Fruit fly (Drosophila melanogaster): ENCODE data around the gene Sod1.

Sod1 gene

dm6 chr3L:11125636-11126532 lies 12.3 kb upstream of the Sod1 start:
- TF ChIP-seq h (optimal IDR thresholded peaks at IDR 0.05) (no peak), insv (optimal IDR thresholded peaks at IDR 0.05) (no peak), psq (optimal IDR thresholded peaks at IDR 0.05) (no peak), Sin3A (optimal IDR thresholded peaks at IDR 0.05) (no peak), ttk (optimal IDR thresholded peaks at IDR 0.05) (no peak), Myc (optimal IDR thresholded peaks at IDR 0.05) (no peak)

dm6 chr3L:11124841-11125240 lies 11.3 kb upstream of the Sod1 start:
- no peak for TF ChIP-seq Sin3A (optimal IDR thresholded peaks at IDR 0.05)

- TF ChIP-seq h (optimal IDR thresholded peaks at IDR 0.05) = no peak
- no peak for TF ChIP-seq Sin3A (optimal IDR thresholded peaks at IDR 0.05)
- no peak for TF ChIP-seq psq (optimal IDR thresholded peaks at IDR 0.05)
- no peak for TF ChIP-seq insv (optimal IDR thresholded peaks at IDR 0.05)
- no peak for TF ChIP-seq ttk (optimal IDR thresholded peaks at IDR 0.05)
- no peak for TF ChIP-seq Myc (optimal IDR thresholded peaks at IDR 0.05)
These were observed 10.9 kb upstream of the Sod1 start for dm6 chr3L:11124439-11124838.

- TF ChIP-seq Myc (optimal IDR thresholded peaks at IDR 0.05) (no peak), Sin3A (optimal IDR thresholded peaks at IDR 0.05) (no peak), insv (optimal IDR thresholded peaks at IDR 0.05) (no peak), h (optimal IDR thresholded peaks at IDR 0.05) (no peak), ttk (optimal IDR thresholded peaks at IDR 0.05) (no peak), psq (optimal IDR thresholded peaks at IDR 0.05) (no peak)
These were observed 10.2 kb upstream of the Sod1 start for dm6 chr3L:11123598-11124284.

- TF ChIP-seq ttk (optimal IDR thresholded peaks at IDR 0.05) = no peak
- no peak for TF ChIP-seq h (optimal IDR thresholded peaks at IDR 0.05)
- TF ChIP-seq insv (optimal IDR thresholded peaks at IDR 0.05) = no peak
- no peak for TF ChIP-seq psq (optimal IDR thresholded peaks at IDR 0.05)
- TF ChIP-seq Sin3A (optimal IDR thresholded peaks at IDR 0.05) = no peak
- no peak for TF ChIP-seq Myc (optimal IDR thresholded peaks at IDR 0.05)
These were observed 9.5 kb upstream of the Sod1 start, which contains the start of the genes Ufd1 and NaPi-III for dm6 chr3L:11123088-11123487. Gene Ufd1 (minus strand): TSS chr3L:11123216. Gene NaPi-III (plus strand): TSS chr3L:11123348.

dm6 chr3L:11120419-11120958 lies 6.9 kb upstream of the Sod1 start, which contains the start of the genes FoxK and mRpL2:
Gene FoxK (minus strand): TSS chr3L:11120783.
Gene mRpL2 (plus strand): TSS chr3L:11120847.
- no peak for TF ChIP-seq h (optimal IDR thresholded peaks at IDR 0.05)

dm6 chr3L:11119901-11120418 lies 6.4 kb upstream of the Sod1 start:
- no peak for TF ChIP-seq h (optimal IDR thresholded peaks at IDR 0.05)
- no peak for TF ChIP-seq insv (optimal IDR thresholded peaks at IDR 0.05)
- no peak for TF ChIP-seq ttk (optimal IDR thresholded peaks at IDR 0.05)
- TF ChIP-seq Sin3A (optimal IDR thresholded peaks at IDR 0.05) = no peak
- no peak for TF ChIP-seq Myc (optimal IDR thresholded peaks at IDR 0.05)

dm6 chr3L:11119396-11119900 lies 5.9 kb upstream of the Sod1 start:
- no peak for TF ChIP-seq Myc (optimal IDR thresholded peaks at IDR 0.05)
- no peak for TF ChIP-seq psq (optimal IDR thresholded peaks at IDR 0.05)
- TF ChIP-seq insv (optimal IDR thresholded peaks at IDR 0.05) = no peak
- TF ChIP-seq Sin3A (optimal IDR thresholded peaks at IDR 0.05) = no peak
- TF ChIP-seq ttk (optimal IDR thresholded peaks at IDR 0.05) = no peak

- TF ChIP-seq psq (optimal IDR thresholded peaks at IDR 0.05) (no peak), Sin3A (optimal IDR thresholded peaks at IDR 0.05) (no peak), Myc (optimal IDR thresholded peaks at IDR 0.05) (no peak), h (optimal IDR thresholded peaks at IDR 0.05) (no peak)
These were observed 5.3 kb upstream of the Sod1 start for dm6 chr3L:11118627-11119395.

- no peak for TF ChIP-seq psq (optimal IDR thresholded peaks at IDR 0.05)
- no peak for TF ChIP-seq Myc (optimal IDR thresholded peaks at IDR 0.05)
- no peak for TF ChIP-seq h (optimal IDR thresholded peaks at IDR 0.05)
- no peak for TF ChIP-seq Sin3A (optimal IDR thresholded peaks at IDR 0.05)
- TF ChIP-seq insv (optimal IDR thresholded peaks at IDR 0.05) = no peak
- no peak for TF ChIP-seq ttk (optimal IDR thresholded peaks at IDR 0.05)
These were observed 4.2 kb upstream of the Sod1 start for dm6 chr3L:11117733-11118132.

dm6 chr3L:11112427-11112826 lies 1.1 kb downstream of the Sod1 start:
- TF ChIP-seq insv (optimal IDR thresholded peaks at IDR 0.05) = no peak
- no peak for TF ChIP-seq Sin3A (optimal IDR thresholded peaks at IDR 0.05)
- no peak for TF ChIP-seq psq (optimal IDR thresholded peaks at IDR 0.05)
- no peak for TF ChIP-seq h (optimal IDR thresholded peaks at IDR 0.05)
- TF ChIP-seq ttk (optimal IDR thresholded peaks at IDR 0.05) = no peak
- no peak for TF ChIP-seq Myc (optimal IDR thresholded peaks at IDR 0.05)
